Worm (Caenorhabditis elegans) whole organism, L2 larva: ENCODE measurements around the gene F54B11.5.
A peak's percentile ranks its signal among the peaks of the same experiment; 100 is the strongest.

Experiments used
- C34F6.9 ChIP-seq: fragments of 150-350 bp; optimal IDR thresholded peaks from 2 replicates; lab custom pipeline; 2014; ENCODE audit warnings: missing biosample characterization, missing genetic modification characterization
- F13H6.1 ChIP-seq: sonication (generic microtip); optimal IDR thresholded peaks from 2 replicates; lab custom pipeline; 2016; ENCODE audit warnings: missing genetic modification characterization, missing compliant biosample characterization
- R02D3.7 ChIP-seq: fragments of 150-350 bp; optimal IDR thresholded peaks from 2 replicates; lab custom pipeline; 2014; ENCODE audit warnings: missing biosample characterization, missing genetic modification characterization
- Y55F3AM.14 ChIP-seq: fragments of 200-800 bp; sonication (Bioruptor generic); optimal IDR thresholded peaks from 2 replicates; lab custom pipeline; 2018; ENCODE audit warnings: mild to moderate bottlenecking, missing genetic modification characterization, missing compliant biosample characterization
- ZK546.5 ChIP-seq: sonication (generic microtip); optimal IDR thresholded peaks from 2 replicates; lab custom pipeline; 2017; ENCODE audit warnings: missing biosample characterization, missing genetic modification characterization
- alr-1 ChIP-seq: fragments of 150-350 bp; optimal IDR thresholded peaks from 2 replicates; lab custom pipeline; 2014; ENCODE audit warnings: missing biosample characterization, missing genetic modification characterization
- aly-2 ChIP-seq: fragments of 150-350 bp; optimal IDR thresholded peaks from 2 replicates; lab custom pipeline; 2014; ENCODE audit warnings: missing biosample characterization, missing genetic modification characterization
- ama-1 ChIP-seq: fragments of 150-350 bp; optimal IDR thresholded peaks from 2 replicates; lab custom pipeline; 2018; ENCODE audit warnings: inconsistent platforms
- ceh-82 ChIP-seq: fragments of 150-350 bp; optimal IDR thresholded peaks from 2 replicates; lab custom pipeline; 2014; ENCODE audit warnings: missing biosample characterization, missing genetic modification characterization
- crh-2 ChIP-seq: sonication (generic microtip); optimal IDR thresholded peaks from 2 replicates; lab custom pipeline; 2017; ENCODE audit warnings: missing biosample characterization, missing genetic modification characterization
- egl-27 ChIP-seq: sonication (generic microtip); optimal IDR thresholded peaks from 3 replicates; lab custom pipeline; 2017; ENCODE audit warnings: missing biosample characterization, missing genetic modification reagents, missing genetic modification characterization
- elt-3 ChIP-seq: sonication (generic microtip); optimal IDR thresholded peaks from 2 replicates; lab custom pipeline; 2017; ENCODE audit warnings: missing biosample characterization, missing genetic modification characterization
- fos-1 ChIP-seq: fragments of 150-350 bp; optimal IDR thresholded peaks from 2 replicates; lab custom pipeline; 2014; ENCODE audit warnings: missing biosample characterization, missing genetic modification characterization
- gmeb-1 ChIP-seq: fragments of 150-350 bp; optimal IDR thresholded peaks from 2 replicates; lab custom pipeline; 2014; ENCODE audit warnings: missing biosample characterization, missing genetic modification characterization
- lin-13 ChIP-seq: fragments of 150-350 bp; optimal IDR thresholded peaks from 2 replicates; lab custom pipeline; 2014; ENCODE audit warnings: missing biosample characterization, missing genetic modification reagents, missing genetic modification characterization
- lin-39 ChIP-seq: fragments of 150-350 bp; optimal IDR thresholded peaks from 2 replicates; lab custom pipeline; 2014; ENCODE audit warnings: missing biosample characterization, missing genetic modification reagents, missing genetic modification characterization
- mab-5 ChIP-seq: fragments of 150-350 bp; optimal IDR thresholded peaks from 2 replicates; lab custom pipeline; 2014; ENCODE audit warnings: missing biosample characterization, missing genetic modification characterization
- mbf-1 ChIP-seq: sonication (generic microtip); optimal IDR thresholded peaks from 2 replicates; lab custom pipeline; 2017; ENCODE audit warnings: missing biosample characterization, missing genetic modification characterization
- mdl-1 ChIP-seq, 2 experiments: fragments of 150-350 bp in 1 of 2; sonication (generic microtip) in 1 of 2; optimal IDR thresholded peaks; 2 replicates each; lab custom pipeline; 2017; ENCODE audit warnings: missing biosample characterization in 2 of 2, missing genetic modification characterization in 2 of 2
- nhr-10 ChIP-seq: sonication (generic microtip); optimal IDR thresholded peaks from 2 replicates; lab custom pipeline; 2017; ENCODE audit warnings: missing biosample characterization, missing genetic modification characterization
- nhr-129 ChIP-seq: fragments of 150-350 bp; optimal IDR thresholded peaks from 2 replicates; lab custom pipeline; 2014; ENCODE audit warnings: missing biosample characterization, missing genetic modification characterization
- nhr-23 ChIP-seq: fragments of 150-350 bp; optimal IDR thresholded peaks from 2 replicates; lab custom pipeline; 2014; ENCODE audit warnings: missing biosample characterization, missing genetic modification reagents, missing genetic modification characterization
- nhr-25 ChIP-seq: fragments of 150-350 bp; sonication (generic microtip); optimal IDR thresholded peaks from 3 replicates; lab custom pipeline; 2014; ENCODE audit warnings: missing biosample characterization, missing genetic modification characterization
- nhr-6 ChIP-seq: fragments of 150-350 bp; optimal IDR thresholded peaks from 2 replicates; lab custom pipeline; 2014; ENCODE audit warnings: missing biosample characterization, missing genetic modification characterization
- nhr-77 ChIP-seq: fragments of 150-350 bp; optimal IDR thresholded peaks from 2 replicates; lab custom pipeline; 2014; ENCODE audit warnings: missing biosample characterization, missing genetic modification characterization
- peb-1 ChIP-seq: fragments of 150-350 bp; optimal IDR thresholded peaks from 2 replicates; lab custom pipeline; 2014; ENCODE audit warnings: missing biosample characterization, missing genetic modification characterization
- sem-4 ChIP-seq: fragments of 150-350 bp; optimal IDR thresholded peaks from 2 replicates; lab custom pipeline; 2014; ENCODE audit warnings: missing biosample characterization, missing genetic modification reagents, missing genetic modification characterization
- skn-1 ChIP-seq: sonication (generic microtip); optimal IDR thresholded peaks from 2 replicates; lab custom pipeline; 2017; ENCODE audit warnings: missing biosample characterization, missing genetic modification characterization
- sma-3 ChIP-seq: sonication (generic microtip); optimal IDR thresholded peaks from 2 replicates; lab custom pipeline; 2016; ENCODE audit warnings: missing genetic modification reagents, missing genetic modification characterization, missing compliant biosample characterization
- sma-9 ChIP-seq, 2 experiments: fragments of 150-350 bp in 1 of 2; sonication (generic microtip) in 1 of 2; optimal IDR thresholded peaks; 2 replicates each; lab custom pipeline; 2014 to 2016; ENCODE audit warnings: missing genetic modification characterization in 2 of 2, mild to moderate bottlenecking in 1 of 2, missing biosample characterization in 1 of 2, missing compliant biosample characterization in 1 of 2, missing genetic modification reagents in 1 of 2, moderate library complexity in 1 of 2
- snpc-4 ChIP-seq: fragments of 150-350 bp; optimal IDR thresholded peaks from 2 replicates; lab custom pipeline; 2014; ENCODE audit warnings: missing biosample characterization, missing genetic modification characterization
- unc-39 ChIP-seq: fragments of 150-350 bp; optimal IDR thresholded peaks from 2 replicates; lab custom pipeline; 2014; ENCODE audit warnings: missing biosample characterization, missing genetic modification characterization
- unc-55 ChIP-seq: fragments of 150-350 bp; sonication (generic microtip); optimal IDR thresholded peaks from 3 replicates; lab custom pipeline; 2014; ENCODE audit warnings: missing biosample characterization, missing genetic modification reagents, missing genetic modification characterization
- unc-62 ChIP-seq: fragments of 150-350 bp; optimal IDR thresholded peaks from 2 replicates; lab custom pipeline; 2014; ENCODE audit warnings: missing biosample characterization, missing genetic modification reagents, missing genetic modification characterization
- zag-1 ChIP-seq: fragments of 150-350 bp; optimal IDR thresholded peaks from 2 replicates; lab custom pipeline; 2014; ENCODE audit warnings: missing biosample characterization, missing genetic modification characterization
- ztf-1 ChIP-seq: fragments of 200-800 bp; sonication (Bioruptor generic); conservative IDR thresholded peaks from 2 replicates; pipeline ENCODE4 v1.3.6; 2022; ENCODE audit warnings: missing genetic modification characterization, missing compliant biosample characterization
- ztf-11 ChIP-seq: sonication (generic microtip); optimal IDR thresholded peaks from 2 replicates; lab custom pipeline; 2017; ENCODE audit warnings: missing biosample characterization, missing genetic modification characterization

Gene F54B11.5

ce11 chrX:13644884-13645283 is 49.0 kb upstream of the F54B11.5 start:
- TF ChIP-seq unc-55 (peak; percentile 82), ama-1 (lab: Kevin White, UChicago) (no peak), mab-5 (peak; percentile 3)

DNA sequence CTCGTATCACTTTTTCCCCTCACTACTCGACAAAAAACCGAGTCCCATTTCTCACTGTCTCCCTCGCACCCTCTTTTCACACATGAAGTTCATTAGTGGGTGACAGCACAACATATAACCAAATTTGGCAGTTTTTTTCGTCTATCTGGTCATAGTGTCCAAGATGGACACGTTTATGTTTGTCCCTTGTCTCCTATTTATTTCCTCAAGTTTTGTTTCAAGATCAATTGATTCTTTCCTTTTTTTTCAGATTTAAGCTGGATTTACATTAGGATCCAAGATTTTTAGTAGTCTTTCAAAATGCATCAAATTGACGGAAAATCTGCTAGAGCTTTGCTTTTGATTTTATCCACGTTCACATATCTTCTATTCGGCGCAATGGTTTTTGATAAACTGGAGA is 43.7 kb upstream of the F54B11.5 start, which contains the start of gene twk-20:
Gene twk-20 (plus strand): TSS at position 301 of the 400 bp plus-strand sequence.
- TF ChIP-seq lin-39 (no peak), ztf-1 (no peak)

- TF ChIP-seq nhr-25 (tag; lab: Kevin White, UChicago), result no peak
- no peak for TF ChIP-seq egl-27 (tag; lab: Kevin White, UChicago)
- TF ChIP-seq ztf-1, result no peak
- TF ChIP-seq nhr-6, result no peak
- no peak for TF ChIP-seq sma-3
- peak; percentile 31 for TF ChIP-seq sma-9 (GFP tag; optimal IDR thresholded peaks at IDR 0.05; lab: Kevin White, UChicago)
- no peak for TF ChIP-seq sma-9 (tag; optimal IDR thresholded peaks at IDR 0.05; lab: Kevin White, UChicago)
- TF ChIP-seq crh-2 (tag; lab: Kevin White, UChicago), result no peak
- TF ChIP-seq nhr-23, result no peak
- no peak for TF ChIP-seq ZK546.5 (tag; lab: Kevin White, UChicago)
- no peak for TF ChIP-seq gmeb-1 (tag; lab: Kevin White, UChicago)
- no peak for TF ChIP-seq mdl-1 (tag; optimal IDR thresholded peaks at IDR 0.05; lab: Kevin White, UChicago)
- no peak for TF ChIP-seq elt-3 (tag; lab: Kevin White, UChicago)
- TF ChIP-seq sem-4 (tag; lab: Kevin White, UChicago), result peak; percentile 11
- no peak for TF ChIP-seq nhr-77
- TF ChIP-seq snpc-4 (tag; lab: Kevin White, UChicago), result no peak
- no peak for TF ChIP-seq zag-1 (tag; lab: Kevin White, UChicago)
- TF ChIP-seq lin-39, result peak; percentile 9
- no peak for TF ChIP-seq ztf-11 (tag; lab: Kevin White, UChicago)
- no peak for TF ChIP-seq mab-5
- TF ChIP-seq nhr-129, result peak; percentile 53
- peak; percentile 69 for TF ChIP-seq F13H6.1 (tag; lab: Kevin White, UChicago)
- TF ChIP-seq Y55F3AM.14 (GFP tag; lab: Kevin White, UChicago), result no peak
- TF ChIP-seq C34F6.9 (tag; lab: Kevin White, UChicago), result peak; percentile 17
- no peak for TF ChIP-seq aly-2 (tag; lab: Kevin White, UChicago)
These were observed 42.6 kb upstream of the F54B11.5 start for ce11 chrX:13638351-13638958.

DNA sequence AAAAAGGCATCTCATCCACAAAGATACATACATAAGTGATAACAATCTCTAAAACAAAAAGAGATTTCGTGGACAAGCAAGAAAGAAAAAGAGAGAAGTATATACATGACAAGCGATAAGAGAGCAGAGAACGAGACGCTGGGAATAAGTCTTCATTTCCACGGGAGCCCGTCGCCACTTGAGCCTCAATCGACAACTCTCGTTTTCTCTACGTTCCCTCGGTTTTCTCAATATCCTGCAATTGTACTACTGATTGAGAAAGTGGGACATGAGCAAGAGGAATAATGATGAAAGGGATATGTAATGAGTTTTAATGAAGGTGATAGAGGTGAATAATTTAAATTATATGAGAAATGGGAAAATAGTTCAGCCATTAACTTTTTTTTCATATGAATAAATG is 41.7 kb upstream of the F54B11.5 start:
- TF ChIP-seq F13H6.1 (tag; lab: Kevin White, UChicago) (peak; percentile 24), mbf-1 (tag; lab: Kevin White, UChicago) (no peak), R02D3.7 (no peak), alr-1 (no peak), unc-55 (no peak), peb-1 (tag; lab: Kevin White, UChicago) (no peak), sma-9 (GFP tag; optimal IDR thresholded peaks at IDR 0.05; lab: Kevin White, UChicago) (peak; percentile 21), sma-9 (tag; optimal IDR thresholded peaks at IDR 0.05; lab: Kevin White, UChicago) (no peak), ceh-82 (tag; lab: Kevin White, UChicago) (no peak), fos-1 (tag; lab: Kevin White, UChicago) (no peak), nhr-10 (tag; lab: Kevin White, UChicago) (no peak)

DNA sequence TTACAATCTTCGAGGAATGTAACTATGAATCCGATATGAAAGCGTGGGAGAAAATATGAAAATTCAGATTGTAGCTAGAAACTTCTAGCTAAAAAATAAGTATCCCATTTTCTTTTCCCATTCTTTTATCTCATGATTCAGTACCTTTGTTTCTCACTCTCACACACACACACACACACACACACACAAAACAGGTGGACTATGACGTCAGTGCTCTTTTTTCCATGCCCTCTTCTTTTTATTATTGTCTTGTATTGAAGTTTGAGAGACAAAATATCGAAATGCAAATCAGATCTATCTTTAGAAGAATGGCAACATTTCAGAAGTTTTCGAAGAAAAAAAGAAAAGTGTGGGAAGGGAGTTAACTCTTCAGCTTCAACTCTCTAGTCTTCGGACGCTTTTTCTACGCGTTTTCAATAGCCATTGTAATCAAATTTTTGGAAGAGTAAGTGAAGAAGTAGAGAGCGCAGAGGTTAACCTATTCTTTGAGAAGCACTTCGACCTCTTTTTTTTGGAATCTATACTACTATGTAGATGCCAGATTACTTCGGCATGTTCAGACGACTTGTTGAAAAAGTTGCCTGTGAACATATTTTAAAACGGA is 38.1 kb upstream of the F54B11.5 start:
- peak; percentile 7 for TF ChIP-seq F13H6.1 (tag; lab: Kevin White, UChicago)
- no peak for TF ChIP-seq snpc-4 (tag; lab: Kevin White, UChicago)
- no peak for TF ChIP-seq nhr-6
- peak; percentile 40 for TF ChIP-seq sma-9 (GFP tag; optimal IDR thresholded peaks at IDR 0.05; lab: Kevin White, UChicago)
- TF ChIP-seq sma-9 (tag; optimal IDR thresholded peaks at IDR 0.05; lab: Kevin White, UChicago), result no peak
- no peak for TF ChIP-seq unc-39
- no peak for TF ChIP-seq mab-5
- TF ChIP-seq ztf-11 (tag; lab: Kevin White, UChicago), result no peak
- TF ChIP-seq ztf-1, result no peak
- TF ChIP-seq alr-1, result no peak
- TF ChIP-seq ceh-82 (tag; lab: Kevin White, UChicago), result no peak
- TF ChIP-seq Y55F3AM.14 (GFP tag; lab: Kevin White, UChicago), result no peak
- no peak for TF ChIP-seq ama-1 (lab: Kevin White, UChicago)
- no peak for TF ChIP-seq lin-13 (GFP tag; lab: Kevin White, UChicago)
- no peak for TF ChIP-seq unc-62
- TF ChIP-seq skn-1, result no peak
- no peak for TF ChIP-seq zag-1 (tag; lab: Kevin White, UChicago)
- peak; percentile 22 for TF ChIP-seq C34F6.9 (tag; lab: Kevin White, UChicago)
- no peak for TF ChIP-seq gmeb-1 (tag; lab: Kevin White, UChicago)
- TF ChIP-seq mbf-1 (tag; lab: Kevin White, UChicago), result no peak
- TF ChIP-seq, all 48 proteins: peak for 3
